Worm (Caenorhabditis elegans) whole organism, L3 larva: Measurements from ENCODE around the gene nhr-214.

Experiments used
- ama-1 ChIP-seq: fragments of 150-350 bp; optimal IDR thresholded peaks from 2 replicates; lab custom pipeline; 2018
- egl-27 ChIP-seq: sonication (generic microtip); optimal IDR thresholded peaks from 4 replicates; lab custom pipeline; 2017; ENCODE audit warnings: missing biosample characterization, missing genetic modification reagents, missing genetic modification characterization
- elt-2 ChIP-seq: sonication (generic microtip); optimal IDR thresholded peaks from 2 replicates; lab custom pipeline; 2016; ENCODE audit warnings: missing genetic modification reagents, mild to moderate bottlenecking, missing genetic modification characterization, missing compliant biosample characterization
- elt-3 ChIP-seq, 3 experiments: fragments of 150-350 bp in 1 of 3; sonication (generic microtip) in 2 of 3; optimal IDR thresholded peaks; 2 replicates in 2 of 3; 4 replicates in 1 of 3; lab custom pipeline; 2014 to 2017; ENCODE audit warnings: missing biosample characterization in 3 of 3, missing genetic modification characterization in 3 of 3
- lin-15B ChIP-seq: fragments of 150-350 bp; optimal IDR thresholded peaks from 2 replicates; lab custom pipeline; 2014; ENCODE audit warnings: missing biosample characterization, missing genetic modification characterization
- nhr-11 ChIP-seq: fragments of 150-350 bp; optimal IDR thresholded peaks from 2 replicates; lab custom pipeline; 2014; ENCODE audit warnings: missing biosample characterization, missing genetic modification characterization
- nhr-237 ChIP-seq: fragments of 150-350 bp; optimal IDR thresholded peaks from 2 replicates; lab custom pipeline; 2014; ENCODE audit warnings: missing biosample characterization, missing genetic modification characterization
- nhr-76 ChIP-seq: fragments of 150-350 bp; sonication (generic microtip); optimal IDR thresholded peaks from 5 replicates; lab custom pipeline; 2014; ENCODE audit warnings: missing biosample characterization, missing genetic modification characterization
- nhr-77 ChIP-seq: fragments of 150-350 bp; optimal IDR thresholded peaks from 2 replicates; lab custom pipeline; 2014; ENCODE audit warnings: missing biosample characterization, missing genetic modification characterization
- tbx-2 ChIP-seq: sonication (generic microtip); optimal IDR thresholded peaks from 2 replicates; lab custom pipeline; 2016; ENCODE audit warnings: mild to moderate bottlenecking, missing genetic modification characterization, missing compliant biosample characterization
- unc-62 ChIP-seq: fragments of 150-350 bp; sonication (generic microtip); optimal IDR thresholded peaks from 4 replicates; lab custom pipeline; 2014; ENCODE audit warnings: missing biosample characterization, missing genetic modification reagents, missing genetic modification characterization
- ztf-11 ChIP-seq: fragments of 150-350 bp; optimal IDR thresholded peaks from 2 replicates; lab custom pipeline; 2014; ENCODE audit warnings: missing biosample characterization, missing genetic modification characterization

DNA sequence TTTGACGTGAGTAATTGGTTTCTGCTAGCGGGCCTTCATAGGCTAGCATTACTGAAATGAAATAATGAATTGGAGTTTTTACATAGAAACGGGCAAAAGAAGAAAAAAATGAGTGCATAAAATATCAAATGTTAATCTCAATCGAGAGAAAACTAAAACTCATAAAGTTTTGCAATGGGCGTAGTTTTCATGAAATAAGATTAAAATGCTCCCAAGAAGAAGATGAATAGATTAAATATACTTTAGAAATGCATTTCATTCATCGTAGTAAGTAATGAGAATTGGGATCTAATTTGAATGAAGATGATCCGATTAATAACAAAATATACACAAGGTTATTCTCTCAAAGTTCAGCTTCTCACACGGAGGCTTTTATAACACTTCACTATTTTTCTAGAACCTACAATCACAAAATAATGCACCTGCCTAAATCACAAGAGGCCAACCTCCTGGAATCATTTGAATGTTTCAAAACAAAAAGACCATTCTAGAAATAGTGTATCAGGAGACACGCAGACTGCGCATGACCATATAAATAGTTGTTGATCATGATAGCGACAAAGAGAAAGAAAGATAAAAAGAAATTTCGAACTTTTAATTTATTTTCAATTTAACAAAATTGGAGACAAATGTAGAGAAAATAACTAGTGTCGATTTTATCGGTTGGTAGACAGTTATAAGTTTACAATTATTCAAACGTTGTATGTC is 33.9 kb downstream of the nhr-214 start, which contains the start of gene nhr-17:
- no peak for TF ChIP-seq nhr-237 (tag; lab: Kevin White, UChicago)
- TF ChIP-seq nhr-77 (tag; lab: Kevin White, UChicago), result no peak
- TF ChIP-seq egl-27 (tag; lab: Kevin White, UChicago), result no peak
- no peak for TF ChIP-seq ama-1 (lab: Kevin White, UChicago)
- TF ChIP-seq lin-15B (tag; lab: Kevin White, UChicago), result no peak
- no peak for TF ChIP-seq tbx-2
- TF ChIP-seq nhr-76 (tag; lab: Kevin White, UChicago), result no peak
- no peak for TF ChIP-seq unc-62 (GFP tag; lab: Kevin White, UChicago)
- no peak for TF ChIP-seq ztf-11 (tag; lab: Kevin White, UChicago)
- TF ChIP-seq elt-3 (tag; optimal IDR thresholded peaks at IDR 0.05; lab: Kevin White, UChicago), result no peak
- TF ChIP-seq elt-2 (tag; lab: Kevin White, UChicago), result peak; percentile 43
- no peak for TF ChIP-seq nhr-11 (tag; lab: Kevin White, UChicago)
